Fruit fly (Drosophila melanogaster) whole organism, embryonic: ENCODE measurements around the gene sff.

Source experiments
- B-H2 ChIP-seq: fragments of 200-800 bp; sonication (Bioruptor generic); optimal IDR thresholded peaks from 2 replicates; lab custom pipeline; 2018; ENCODE audit warnings: missing biosample characterization, mild to moderate bottlenecking, missing genetic modification characterization
- Bgb ChIP-seq: fragments of 200-800 bp; sonication (Bioruptor generic); IDR thresholded peaks from 2 replicates; pipeline ENCODE4 v1.3.6; 2022; ENCODE audit warnings: missing biosample characterization, missing genetic modification characterization; ENCODE audit not compliant: partially characterized antibody
- CG10267 ChIP-seq: fragments of 200-800 bp; sonication (Bioruptor generic); optimal IDR thresholded peaks from 2 replicates; lab custom pipeline; 2018; ENCODE audit warnings: missing biosample characterization, mild to moderate bottlenecking, missing genetic modification characterization, moderate library complexity
- CG11093 ChIP-seq: fragments of 200-800 bp; sonication (Bioruptor generic); IDR thresholded peaks from 3 replicates; pipeline ENCODE4 v1.3.6; 2022; ENCODE audit warnings: missing biosample characterization, missing genetic modification characterization
- CG11247 ChIP-seq: fragments of 200-800 bp; sonication (Bioruptor generic); IDR thresholded peaks from 2 replicates; pipeline ENCODE4 v1.3.6; 2022; ENCODE audit warnings: missing biosample characterization, missing genetic modification characterization
- CG11723 ChIP-seq: fragments of 200-800 bp; sonication (Bioruptor generic); optimal IDR thresholded peaks from 2 replicates; lab custom pipeline; 2017; ENCODE audit warnings: missing biosample characterization, mild to moderate bottlenecking, missing genetic modification characterization
- CG12744 ChIP-seq: fragments of 200-800 bp; sonication (Bioruptor generic); optimal IDR thresholded peaks from 2 replicates; lab custom pipeline; 2016; ENCODE audit warnings: missing biosample characterization, missing genetic modification characterization
- CG14710 ChIP-seq: fragments of 200-800 bp; sonication (Bioruptor generic); optimal IDR thresholded peaks from 3 replicates; lab custom pipeline; 2019; ENCODE audit warnings: missing biosample characterization, mild to moderate bottlenecking, missing genetic modification characterization, moderate library complexity
- CG15011 ChIP-seq: fragments of 200-800 bp; sonication (Bioruptor generic); optimal IDR thresholded peaks from 3 replicates; lab custom pipeline; 2018; ENCODE audit warnings: missing biosample characterization, mild to moderate bottlenecking, missing genetic modification characterization
- CG15514 ChIP-seq: fragments of 200-800 bp; sonication (Bioruptor generic); optimal IDR thresholded peaks from 3 replicates; lab custom pipeline; 2017; ENCODE audit warnings: missing biosample characterization, missing genetic modification characterization, mild to moderate bottlenecking, moderate library complexity, missing genetic modification reagents
- CG15601 ChIP-seq: fragments of 200-800 bp; sonication (Bioruptor generic); optimal IDR thresholded peaks from 3 replicates; lab custom pipeline; 2019; ENCODE audit warnings: missing biosample characterization, mild to moderate bottlenecking, missing genetic modification characterization, moderate library complexity
- CG15696 ChIP-seq: fragments of 200-800 bp; sonication (Bioruptor generic); optimal IDR thresholded peaks from 2 replicates; lab custom pipeline; 2019; ENCODE audit warnings: missing biosample characterization, mild to moderate bottlenecking, missing genetic modification characterization, moderate library complexity
- CG16815 ChIP-seq: fragments of 200-800 bp; sonication (Bioruptor generic); optimal IDR thresholded peaks from 3 replicates; lab custom pipeline; 2017; ENCODE audit warnings: missing biosample characterization, mild to moderate bottlenecking, missing genetic modification characterization
- CG17568 ChIP-seq: fragments of 200-800 bp; sonication (Bioruptor generic); optimal IDR thresholded peaks from 2 replicates; lab custom pipeline; 2018; ENCODE audit warnings: missing biosample characterization, mild to moderate bottlenecking, missing genetic modification characterization, moderate library complexity
- CG17912 ChIP-seq: fragments of 200-800 bp; sonication (Bioruptor generic); optimal IDR thresholded peaks from 2 replicates; lab custom pipeline; 2018; ENCODE audit warnings: missing biosample characterization, mild to moderate bottlenecking, missing genetic modification characterization
- CG33213 ChIP-seq: fragments of 200-800 bp; sonication (Bioruptor generic); optimal IDR thresholded peaks from 3 replicates; lab custom pipeline; 2016; ENCODE audit warnings: missing biosample characterization, missing genetic modification characterization
- CG33557 ChIP-seq: fragments of 200-800 bp; sonication (Bioruptor generic); optimal IDR thresholded peaks from 2 replicates; lab custom pipeline; 2019; ENCODE audit warnings: missing biosample characterization, mild to moderate bottlenecking, missing genetic modification characterization, moderate library complexity
- CG3726 ChIP-seq: fragments of 200-800 bp; sonication (Bioruptor generic); IDR thresholded peaks from 3 replicates; pipeline ENCODE4, ENCODE4 v1.3.6; 2022; ENCODE audit warnings: missing biosample characterization, missing genetic modification characterization
- CG6175 ChIP-seq: fragments of 200-800 bp; sonication (Bioruptor generic); IDR thresholded peaks from 3 replicates; pipeline ENCODE4 v1.3.6; 2022; ENCODE audit warnings: missing biosample characterization, missing genetic modification characterization
- CG6654 ChIP-seq: fragments of 200-800 bp; sonication (Bioruptor generic); optimal IDR thresholded peaks from 2 replicates; lab custom pipeline; 2017; ENCODE audit warnings: missing biosample characterization, mild to moderate bottlenecking, missing genetic modification characterization
- CG8089 ChIP-seq: fragments of 200-800 bp; sonication (Bioruptor generic); optimal IDR thresholded peaks from 3 replicates; lab custom pipeline; 2016; ENCODE audit warnings: missing biosample characterization, missing genetic modification characterization
- CG8924 ChIP-seq: fragments of 200-800 bp; optimal IDR thresholded peaks from 3 replicates; lab custom pipeline; 2019; ENCODE audit warnings: missing biosample characterization, mild to moderate bottlenecking, missing genetic modification characterization, moderate library complexity
- CG9876 ChIP-seq: fragments of 200-800 bp; sonication (Bioruptor generic); optimal IDR thresholded peaks from 2 replicates; lab custom pipeline; 2016; ENCODE audit warnings: missing biosample characterization, missing genetic modification characterization
- CkIIα-i1 ChIP-seq: fragments of 200-800 bp; sonication (Bioruptor generic); IDR thresholded peaks from 2 replicates; pipeline ENCODE4 v1.3.6; 2022; ENCODE audit warnings: missing biosample characterization, missing genetic modification characterization
- Drgx ChIP-seq: fragments of 200-800 bp; sonication (Bioruptor generic); IDR thresholded peaks from 2 replicates; pipeline ENCODE4 v1.3.6; 2022; ENCODE audit warnings: missing biosample characterization, missing genetic modification characterization
- E2f1 ChIP-seq: fragments of 200-800 bp; sonication (Bioruptor generic); IDR thresholded peaks from 2 replicates; pipeline ENCODE4 v1.3.6; 2022; ENCODE audit warnings: missing biosample characterization, missing genetic modification characterization
- E2f2 ChIP-seq: fragments of 200-800 bp; sonication (Bioruptor generic); IDR thresholded peaks from 2 replicates; pipeline ENCODE4 v1.3.6; 2022; ENCODE audit warnings: missing biosample characterization, missing genetic modification characterization
- Eip74EF ChIP-seq, 2 experiments: fragments of 200-800 bp in 1 of 2; fragments of >200 bp in 1 of 2; sonication (Bioruptor generic) in 1 of 2; optimal IDR thresholded peaks; 2 replicates each; lab custom pipeline; 2017 to 2019; ENCODE audit warnings: missing biosample characterization in 2 of 2, missing genetic modification characterization in 2 of 2, mild to moderate bottlenecking in 1 of 2, moderate library complexity in 1 of 2
- HmgZ ChIP-seq: fragments of 200-800 bp; sonication (Bioruptor generic); optimal IDR thresholded peaks from 2 replicates; lab custom pipeline; 2018; ENCODE audit warnings: missing biosample characterization, mild to moderate bottlenecking, missing genetic modification characterization
- Hr51 ChIP-seq, 2 experiments: fragments of 200-800 bp; sonication (Bioruptor generic); optimal IDR thresholded peaks; 2 replicates in 1 of 2; 3 replicates in 1 of 2; lab custom pipeline; 2016 to 2018; ENCODE audit warnings: missing biosample characterization in 2 of 2, missing genetic modification characterization in 2 of 2, mild to moderate bottlenecking in 1 of 2, moderate library complexity in 1 of 2
- MESR4 ChIP-seq: fragments of 200-800 bp; sonication (Bioruptor generic); optimal IDR thresholded peaks from 2 replicates; lab custom pipeline; 2018; ENCODE audit warnings: missing biosample characterization, mild to moderate bottlenecking, missing genetic modification characterization, moderate library complexity
- Spps ChIP-seq: fragments of 200-800 bp; sonication (Bioruptor generic); optimal IDR thresholded peaks from 2 replicates; lab custom pipeline; 2018; ENCODE audit warnings: missing biosample characterization, mild to moderate bottlenecking, missing genetic modification characterization
- Usf ChIP-seq: fragments of 200-800 bp; sonication (Bioruptor generic); optimal IDR thresholded peaks from 2 replicates; lab custom pipeline; 2017; ENCODE audit warnings: missing genotype, missing biosample characterization, missing genetic modification characterization
- YL-1 ChIP-seq: fragments of 200-800 bp; sonication (Bioruptor generic); optimal IDR thresholded peaks from 3 replicates; lab custom pipeline; 2017; ENCODE audit warnings: missing biosample characterization, mild to moderate bottlenecking, missing genetic modification characterization
- abd-A ChIP-seq: fragments of 200-800 bp; sonication (Bioruptor generic); optimal IDR thresholded peaks from 3 replicates; lab custom pipeline; 2019; ENCODE audit warnings: missing biosample characterization, mild to moderate bottlenecking, missing genetic modification characterization, moderate library complexity
- ci ChIP-seq: fragments of 200-800 bp; sonication (Bioruptor generic); IDR thresholded peaks from 3 replicates; pipeline ENCODE4 v1.3.6; 2022; ENCODE audit warnings: missing biosample characterization, missing genetic modification characterization
- da ChIP-seq: fragments of 200-800 bp; sonication (Bioruptor generic); optimal IDR thresholded peaks from 2 replicates; lab custom pipeline; 2016; ENCODE audit warnings: missing biosample characterization, missing genetic modification characterization
- dati ChIP-seq: fragments of 200-800 bp; sonication (Bioruptor generic); IDR thresholded peaks from 2 replicates; pipeline ENCODE4 v1.3.6; 2022; ENCODE audit warnings: missing biosample characterization, missing genetic modification characterization
- dpn ChIP-seq, 2 experiments: fragments of 200-800 bp; sonication (Bioruptor generic); optimal IDR thresholded peaks; 3 replicates each; lab custom pipeline; 2016; ENCODE audit warnings: missing biosample characterization in 2 of 2, missing genetic modification characterization in 2 of 2
- hbn ChIP-seq: fragments of 200-800 bp; sonication (Bioruptor generic); IDR thresholded peaks from 2 replicates; pipeline ENCODE4 v1.3.6; 2022; ENCODE audit warnings: missing biosample characterization, missing genetic modification characterization; ENCODE audit not compliant: partially characterized antibody
- ken ChIP-seq: fragments of 200-800 bp; sonication (Bioruptor generic); IDR thresholded peaks from 3 replicates; pipeline ENCODE4 v1.3.6; 2022; ENCODE audit warnings: missing biosample characterization, missing genetic modification characterization
- lmd ChIP-seq: fragments of 200-800 bp; sonication (Bioruptor generic); IDR thresholded peaks from 2 replicates; pipeline ENCODE4 v1.3.6; 2022; ENCODE audit warnings: missing biosample characterization, missing genetic modification characterization
- rib ChIP-seq: fragments of 200-800 bp; sonication (Bioruptor generic); IDR thresholded peaks from 2 replicates; pipeline ENCODE4 v1.3.6; 2022; ENCODE audit warnings: missing biosample characterization, missing genetic modification characterization
- ro ChIP-seq: fragments of 200-800 bp; sonication (Bioruptor generic); IDR thresholded peaks from 2 replicates; pipeline ENCODE4 v1.3.6; 2022; ENCODE audit warnings: missing biosample characterization, missing genetic modification characterization
- sd ChIP-seq: fragments of 200-800 bp; sonication (Bioruptor generic); optimal IDR thresholded peaks from 3 replicates; lab custom pipeline; 2018; ENCODE audit warnings: missing biosample characterization, mild to moderate bottlenecking, missing genetic modification characterization, moderate library complexity
- stwl ChIP-seq: fragments of 200-800 bp; sonication (Bioruptor generic); optimal IDR thresholded peaks from 3 replicates; lab custom pipeline; 2018; ENCODE audit warnings: missing biosample characterization, mild to moderate bottlenecking, missing genetic modification characterization, moderate library complexity
- tap ChIP-seq: fragments of 200-800 bp; optimal IDR thresholded peaks from 3 replicates; lab custom pipeline; 2019; ENCODE audit warnings: missing biosample characterization, mild to moderate bottlenecking, missing genetic modification characterization, moderate library complexity
- tna ChIP-seq: fragments of 200-800 bp; sonication (Bioruptor generic); IDR thresholded peaks from 2 replicates; pipeline ENCODE4 v1.3.6; 2022; ENCODE audit warnings: missing biosample characterization, missing genetic modification characterization; ENCODE audit not compliant: partially characterized antibody
- zen2 ChIP-seq: fragments of 200-800 bp; sonication (Bioruptor generic); IDR thresholded peaks from 3 replicates; pipeline ENCODE4 v1.3.6; 2022; ENCODE audit warnings: missing biosample characterization, missing genetic modification characterization; ENCODE audit not compliant: partially characterized antibody

Gene sff

DNA sequence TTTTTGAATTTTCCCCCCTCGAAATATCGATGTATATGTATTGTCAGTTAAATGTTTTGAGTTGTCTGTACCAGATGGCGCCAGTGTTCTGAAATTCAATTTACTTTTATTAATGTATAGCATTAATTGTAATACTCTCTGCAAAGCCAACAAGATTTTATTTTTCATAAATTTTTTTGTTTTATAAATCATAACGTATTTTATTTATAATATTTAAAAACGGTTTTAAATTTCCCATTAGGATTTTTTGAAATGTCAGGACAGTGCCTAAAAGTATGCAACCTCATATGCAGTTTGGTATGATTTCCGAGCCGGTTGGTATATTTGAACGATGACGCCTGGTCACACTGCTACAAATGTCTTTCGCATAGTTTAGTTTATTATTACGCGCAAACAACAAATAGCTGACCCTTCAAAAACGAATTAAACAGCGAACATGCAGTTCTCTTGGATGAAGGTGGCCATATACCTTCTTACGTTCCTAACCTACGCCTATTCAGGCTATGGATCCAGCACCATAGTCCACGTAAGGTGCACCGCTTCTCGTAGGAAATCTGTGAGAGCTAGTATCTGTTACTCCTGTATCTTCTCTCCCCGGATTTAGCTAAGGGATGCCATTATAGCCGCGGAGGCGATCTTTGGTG lies 30.2 kb upstream of the sff start, which contains the start of the genes Pka-C3 and GXIVsPLA2 (continued):
- TF ChIP-seq dati (GFP tag; lab: Robert Waterston, UW) (no peak), CG11723 (GFP tag; lab: Kevin White, UChicago) (no peak), CG15514 (GFP tag; lab: Kevin White, UChicago) (peak; percentile 24), CG15696 (tag; lab: Kevin White, UChicago) (peak; percentile 19), Spps (tag; lab: Kevin White, UChicago) (no peak), tap (tag; lab: Kevin White, UChicago) (no peak), ci (GFP tag; lab: Robert Waterston, UW) (no peak), CG11247 (GFP tag; lab: Robert Waterston, UW) (no peak), CG9876 (GFP tag; lab: Kevin White, UChicago) (no peak), HmgZ (peak; percentile 16), Drgx (GFP tag; lab: Robert Waterston, UW) (no peak), sd (tag; lab: Kevin White, UChicago) (peak; percentile 77), E2f1 (no peak), lmd (GFP tag; lab: Robert Waterston, UW) (no peak), dpn (GFP tag; optimal IDR thresholded peaks at IDR 0.05; lab: Kevin White, UChicago) (no peak), CG6654 (GFP tag; lab: Kevin White, UChicago) (no peak), CG3726 (GFP tag; lab: Robert Waterston, UW) (no peak), CG8924 (tag; lab: Kevin White, UChicago) (peak; percentile 32), E2f2 (GFP tag; lab: Robert Waterston, UW) (peak; percentile 91), CG33557 (no peak), zen2 (GFP tag; lab: Robert Waterston, UW) (no peak), CG17912 (no peak), stwl (peak; percentile 64), CG33213 (GFP tag; lab: Kevin White, UChicago) (no peak), Bgb (GFP tag; lab: Robert Waterston, UW) (0 out of 2 replicates have a peak, but pooled peaks have one; percentile 19), CG15601 (tag; lab: Kevin White, UChicago) (peak; percentile 46), CkIIα-i1 (GFP tag; lab: Robert Waterston, UW) (no peak), Usf (GFP tag; lab: Kevin White, UChicago) (no peak), da (GFP tag; lab: Kevin White, UChicago) (no peak), CG6175 (GFP tag; lab: Robert Waterston, UW) (no peak), ro (GFP tag; lab: Robert Waterston, UW) (no peak), CG17568 (GFP tag; lab: Kevin White, UChicago) (no peak), Hr51 (GFP tag; optimal IDR thresholded peaks at IDR 0.05; lab: Kevin White, UChicago) (no peak), B-H2 (GFP tag; lab: Kevin White, UChicago) (no peak), Eip74EF (GFP tag; optimal IDR thresholded peaks at IDR 0.05; lab: Kevin White, UChicago) (no peak), CG8089 (GFP tag; lab: Kevin White, UChicago) (no peak), hbn (GFP tag; lab: Robert Waterston, UW) (no peak), MESR4 (GFP tag; lab: Kevin White, UChicago) (peak; percentile 72), CG15011 (GFP tag; lab: Kevin White, UChicago) (no peak), CG11093 (GFP tag; lab: Robert Waterston, UW) (no peak), tna (GFP tag; lab: Robert Waterston, UW) (no peak), abd-A (tag; lab: Kevin White, UChicago) (peak; percentile 15), ken (GFP tag; lab: Robert Waterston, UW) (no peak), rib (GFP tag; lab: Robert Waterston, UW) (no peak), CG12744 (GFP tag; lab: Kevin White, UChicago) (no peak), CG14710 (tag; lab: Kevin White, UChicago) (peak; percentile 56), YL-1 (GFP tag; lab: Kevin White, UChicago) (peak; percentile 40), CG16815 (no peak), CG10267 (tag; lab: Kevin White, UChicago) (peak; percentile 66)
